Fruit fly (Drosophila melanogaster): ENCODE results near the gene VhaAC39-2.

Gene VhaAC39-2

DNA sequence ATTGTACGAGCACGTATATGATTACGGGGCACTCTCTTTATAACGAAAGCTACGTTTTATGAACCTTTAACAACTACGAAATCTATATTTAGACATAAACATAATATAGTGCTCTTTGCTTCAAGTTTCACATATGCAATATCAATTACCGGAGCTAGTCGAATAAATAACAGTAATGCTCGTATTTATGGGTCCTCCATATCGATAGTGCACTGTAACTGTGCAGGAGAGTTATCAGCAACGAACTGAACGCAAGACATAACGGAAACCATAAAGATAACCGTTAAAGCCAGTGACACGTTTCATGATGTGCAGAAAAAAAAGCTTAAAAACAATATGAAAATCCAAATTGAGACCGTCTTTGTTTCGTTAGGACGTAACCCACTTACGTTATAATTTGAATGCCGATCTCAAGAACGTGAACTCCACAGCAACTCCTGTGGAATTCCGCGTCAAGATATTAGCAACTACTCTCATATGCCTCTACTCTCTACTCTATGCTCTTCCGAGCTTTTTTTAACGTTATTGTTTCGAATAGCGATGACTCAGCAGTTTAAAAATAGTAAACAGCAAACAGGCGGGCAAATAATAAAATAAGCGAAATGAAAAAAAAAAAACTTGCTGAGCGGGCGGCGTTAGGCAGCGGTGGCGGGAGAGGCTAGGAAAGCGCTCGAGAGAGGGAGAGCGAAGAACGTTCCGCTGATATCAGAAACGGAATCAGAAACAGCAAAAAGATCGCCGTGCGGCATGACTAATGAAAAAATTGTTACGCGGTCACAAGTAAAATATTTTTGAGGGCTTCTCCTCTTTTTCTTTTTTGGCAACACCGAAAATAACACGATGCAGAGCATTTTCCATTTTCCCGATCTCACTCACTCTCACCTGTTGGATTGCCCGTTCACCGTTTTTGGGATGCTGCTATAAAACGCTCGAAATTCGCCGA is 31.1 kb upstream of the VhaAC39-2 start (continued):
- TF ChIP-seq Ada2b (GFP tag; IDR thresholded peaks at IDR 0.05) = peak; percentile 70
- TF ChIP-seq dimm (GFP tag; IDR thresholded peaks at IDR 0.05) = no peak
- peak; percentile 50; the same call in 1 of the 2 replicates for TF ChIP-seq bowl (GFP tag; IDR thresholded peaks at IDR 0.05)
- TF ChIP-seq seq (GFP tag; IDR thresholded peaks at IDR 0.05) = peak; percentile 67
- TF ChIP-seq CG1602 (GFP tag; optimal IDR thresholded peaks at IDR 0.05) = peak; percentile 56
- peak; percentile 57 for TF ChIP-seq CG6272 (GFP tag; IDR thresholded peaks at IDR 0.05)
- peak; percentile 68; the same call in 2 of the 3 replicates for TF ChIP-seq otp (GFP tag; IDR thresholded peaks at IDR 0.05)
- no peak for TF ChIP-seq CG4282 (GFP tag; optimal IDR thresholded peaks at IDR 0.05)
- TF ChIP-seq az2 (GFP tag; optimal IDR thresholded peaks at IDR 0.05) = peak; percentile 74
- peak; percentile 60 for TF ChIP-seq Nf-YB (GFP tag; optimal IDR thresholded peaks at IDR 0.05)
- TF ChIP-seq tna (GFP tag; IDR thresholded peaks at IDR 0.05; ENCODE audit: partially characterized antibody) = no peak
- peak; percentile 56 for TF ChIP-seq her (GFP tag; optimal IDR thresholded peaks at IDR 0.05)
- TF ChIP-seq Tbp (GFP tag; optimal IDR thresholded peaks at IDR 0.05) = no peak
- TF ChIP-seq row (GFP tag; IDR thresholded peaks at IDR 0.05) = peak; percentile 94
- TF ChIP-seq CG7372 (GFP tag; IDR thresholded peaks at IDR 0.05) = peak; percentile 72
- TF ChIP-seq CG10959 (GFP tag; IDR thresholded peaks at IDR 0.05) = no peak
- TF ChIP-seq dpn (GFP tag; optimal IDR thresholded peaks at IDR 0.05) = peak; percentile 77 to 81
- TF ChIP-seq ham (GFP tag; IDR thresholded peaks at IDR 0.05) = no peak
- no peak for TF ChIP-seq vnd (GFP tag; IDR thresholded peaks at IDR 0.05; ENCODE audit: partially characterized antibody)
- peak; percentile 69; the same call in 3 of the 4 replicates for TF ChIP-seq Gug (GFP tag; IDR thresholded peaks at IDR 0.05)
- peak; percentile 45 for TF ChIP-seq CG15601 (tag; optimal IDR thresholded peaks at IDR 0.05)
- peak; percentile 76 for TF ChIP-seq CG2712 (tag; optimal IDR thresholded peaks at IDR 0.05)
- TF ChIP-seq fu2 (GFP tag; optimal IDR thresholded peaks at IDR 0.05) = peak; percentile 50
- peak; percentile 52 for TF ChIP-seq Nf-YC (tag; optimal IDR thresholded peaks at IDR 0.05)
- peak; percentile 58 for TF ChIP-seq Hand (GFP tag; optimal IDR thresholded peaks at IDR 0.05)
- no peak for TF ChIP-seq ro (GFP tag; IDR thresholded peaks at IDR 0.05)
- TF ChIP-seq so (GFP tag; IDR thresholded peaks at IDR 0.05) = peak; percentile 64; the same call in 1 of the 3 replicates
- TF ChIP-seq CG17912 (GFP tag; optimal IDR thresholded peaks at IDR 0.05) = no peak
- peak; percentile 60 for TF ChIP-seq wek (GFP tag; optimal IDR thresholded peaks at IDR 0.05)
- TF ChIP-seq Hsf (GFP tag; optimal IDR thresholded peaks at IDR 0.05) = peak; percentile 70
- no peak for TF ChIP-seq ato (GFP tag; IDR thresholded peaks at IDR 0.05; ENCODE audit: partially characterized antibody)
- TF ChIP-seq Elba2 (GFP tag; optimal IDR thresholded peaks at IDR 0.05) = no peak
- TF ChIP-seq C15 (GFP tag; IDR thresholded peaks at IDR 0.05) = 0 out of 3 replicates have a peak, but pooled peaks have one; percentile 20
- TF ChIP-seq corto (GFP tag; optimal IDR thresholded peaks at IDR 0.05) = peak; percentile 78
- TF ChIP-seq CG18619 (GFP tag; optimal IDR thresholded peaks at IDR 0.05) = peak; percentile 59
- no peak for TF ChIP-seq CG4730 (GFP tag; IDR thresholded peaks at IDR 0.05)
- TF ChIP-seq CG7745 (tag; optimal IDR thresholded peaks at IDR 0.05) = no peak
- TF ChIP-seq slp2 (GFP tag; optimal IDR thresholded peaks at IDR 0.05) = peak; percentile 75
- no peak for TF ChIP-seq Opbp (GFP tag; IDR thresholded peaks at IDR 0.05; ENCODE audit: partially characterized antibody)
- no peak for TF ChIP-seq bbx (GFP tag; IDR thresholded peaks at IDR 0.05; ENCODE audit: partially characterized antibody)
- TF ChIP-seq CG6254 (GFP tag; optimal IDR thresholded peaks at IDR 0.05) = peak; percentile 22
- peak; percentile 60 for TF ChIP-seq CG14667 (GFP tag; IDR thresholded peaks at IDR 0.05)
- peak; percentile 57; the same call in 2 of the 3 replicates for TF ChIP-seq B-H1 (GFP tag; IDR thresholded peaks at IDR 0.05)
- peak; percentile 70 for TF ChIP-seq CrebB (tag; optimal IDR thresholded peaks at IDR 0.05)
- peak; percentile 78 for TF ChIP-seq CG13296 (GFP tag; optimal IDR thresholded peaks at IDR 0.05)
- peak; percentile 58 for TF ChIP-seq CG8944 (GFP tag; optimal IDR thresholded peaks at IDR 0.05)
- TF ChIP-seq CG7556 (GFP tag; optimal IDR thresholded peaks at IDR 0.05) = peak; percentile 69
- TF ChIP-seq CG13123 (GFP tag; optimal IDR thresholded peaks at IDR 0.05) = no peak
- TF ChIP-seq CG12299 (tag; optimal IDR thresholded peaks at IDR 0.05) = no peak

Data from whole organism, embryonic.